Worm (Caenorhabditis elegans): ENCODE measurements around the gene Y54G2A.13.

DNA sequence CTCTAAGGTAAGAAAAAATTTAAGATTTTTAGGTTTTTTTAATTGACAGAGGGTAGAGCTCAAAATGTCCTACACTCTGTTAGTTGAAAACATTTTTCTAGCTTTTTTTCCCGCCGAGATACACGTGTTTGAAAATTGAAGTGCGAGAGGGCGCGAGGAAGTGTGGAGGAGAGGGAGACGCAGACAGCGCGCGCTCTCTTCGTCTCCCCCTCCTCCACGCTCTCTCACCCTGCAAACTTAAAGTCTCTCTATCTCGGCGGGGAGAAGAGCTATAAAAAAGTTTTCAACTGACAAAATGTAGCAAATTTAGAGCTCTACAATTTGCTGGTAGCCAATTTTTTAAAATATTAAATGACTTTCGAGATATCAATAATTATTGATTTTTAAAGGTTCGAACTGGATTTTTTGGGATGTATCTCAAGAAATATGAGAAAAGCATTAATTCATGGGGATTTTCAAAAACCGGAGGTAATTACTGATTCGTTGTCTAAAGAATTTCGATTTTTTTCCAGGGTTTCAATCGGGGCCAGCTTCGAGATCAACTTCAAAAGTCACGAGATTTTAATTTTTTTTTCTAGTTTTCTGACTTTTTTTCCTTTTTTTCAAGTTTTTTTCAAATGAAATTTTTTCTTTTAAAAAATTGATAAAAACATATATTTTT, 54.4 kb downstream of the Y54G2A.13 start:
- TF ChIP-seq ces-1 (GFP tag; optimal IDR thresholded peaks at IDR 0.05): no peak
- no peak for TF ChIP-seq unc-62 (GFP tag; optimal IDR thresholded peaks at IDR 0.05)
- no peak for TF ChIP-seq snpc-4 (tag; optimal IDR thresholded peaks at IDR 0.05)
- no peak for TF ChIP-seq pha-4 (tag; optimal IDR thresholded peaks at IDR 0.05)
- no peak for TF ChIP-seq nhr-28 (tag; optimal IDR thresholded peaks at IDR 0.05)
- no peak for TF ChIP-seq lin-13 (tag; optimal IDR thresholded peaks at IDR 0.05)
- no peak for TF ChIP-seq blmp-1 (tag; optimal IDR thresholded peaks at IDR 0.05)
- TF ChIP-seq unc-39 (tag; optimal IDR thresholded peaks at IDR 0.05): no peak

Data from whole organism, mixed stage, embryonic.